Fruit fly (Drosophila melanogaster) S2 (cell line): ENCODE results near the gene Fur1.

ENCODE experiments used
- CG8478 ChIP-seq: fragments of >200 bp; optimal IDR thresholded peaks from 2 replicates; lab custom pipeline; 2018
- CTCF ChIP-seq, 2 experiments: fragments of >200 bp; optimal IDR thresholded peaks; 2 replicates each; lab custom pipeline; 2018

dm6 chr3R:25346899-25347298, 126.0 kb downstream of the Fur1 start, which contains the start of gene tobi:
- TF ChIP-seq CTCF (optimal IDR thresholded peaks at IDR 0.05; lab: Kevin White, UChicago) (no peak), CG8478 (lab: Kevin White, UChicago) (no peak)
